Fruit fly (Drosophila melanogaster) whole organism, embryonic: Measurements from ENCODE around the gene CG34134.
A peak's percentile ranks its signal among the peaks of the same experiment; 100 is the strongest.

ENCODE experiments used
- Abd-B ChIP-seq: fragments of 200-800 bp; sonication (Bioruptor generic); optimal IDR thresholded peaks from 2 replicates; lab custom pipeline; 2018; ENCODE audit warnings: missing biosample characterization, mild to moderate bottlenecking, missing genetic modification characterization, moderate library complexity
- Atf6 ChIP-seq: fragments of 200-800 bp; sonication (Bioruptor generic); IDR thresholded peaks from 2 replicates; pipeline ENCODE4 v1.3.6; 2022; ENCODE audit warnings: missing biosample characterization, missing genetic modification characterization
- Awh ChIP-seq: fragments of 200-800 bp; sonication (Bioruptor generic); IDR thresholded peaks from 2 replicates; pipeline ENCODE4, ENCODE4 v1.3.6; 2022; ENCODE audit warnings: missing biosample characterization, missing genetic modification characterization
- CG10267 ChIP-seq: fragments of 200-800 bp; sonication (Bioruptor generic); optimal IDR thresholded peaks from 2 replicates; lab custom pipeline; 2018; ENCODE audit warnings: missing biosample characterization, mild to moderate bottlenecking, missing genetic modification characterization, moderate library complexity
- CG1603 ChIP-seq: fragments of 200-800 bp; sonication (Bioruptor generic); optimal IDR thresholded peaks from 2 replicates; lab custom pipeline; 2019; ENCODE audit warnings: missing biosample characterization, mild to moderate bottlenecking, missing genetic modification characterization, moderate library complexity
- CG17802 ChIP-seq: fragments of 200-800 bp; sonication (Bioruptor generic); optimal IDR thresholded peaks from 2 replicates; lab custom pipeline; 2018; ENCODE audit warnings: missing biosample characterization, mild to moderate bottlenecking, missing genetic modification characterization, moderate library complexity
- CG17912 ChIP-seq: fragments of 200-800 bp; sonication (Bioruptor generic); optimal IDR thresholded peaks from 2 replicates; lab custom pipeline; 2018; ENCODE audit warnings: missing biosample characterization, mild to moderate bottlenecking, missing genetic modification characterization
- CG1832 ChIP-seq: fragments of 200-800 bp; sonication (Bioruptor generic); optimal IDR thresholded peaks from 2 replicates; lab custom pipeline; 2017; ENCODE audit warnings: missing biosample characterization, mild to moderate bottlenecking, missing genetic modification characterization, inconsistent platforms
- CG18599 ChIP-seq: fragments of 200-800 bp; sonication (Bioruptor generic); optimal IDR thresholded peaks from 3 replicates; lab custom pipeline; 2017; ENCODE audit warnings: missing biosample characterization, missing genetic modification characterization, mild to moderate bottlenecking, moderate library complexity, missing genetic modification reagents
- CG30020 ChIP-seq: fragments of 200-800 bp; optimal IDR thresholded peaks from 2 replicates; lab custom pipeline; 2019; ENCODE audit warnings: missing biosample characterization, mild to moderate bottlenecking, missing genetic modification characterization, moderate library complexity
- CG7556 ChIP-seq: fragments of 200-800 bp; sonication (Bioruptor generic); optimal IDR thresholded peaks from 2 replicates; lab custom pipeline; 2017; ENCODE audit warnings: missing biosample characterization, mild to moderate bottlenecking, missing genetic modification characterization
- CG8281 ChIP-seq: fragments of 200-800 bp; sonication (Bioruptor generic); optimal IDR thresholded peaks from 2 replicates; lab custom pipeline; 2018; ENCODE audit warnings: missing biosample characterization, mild to moderate bottlenecking, missing genetic modification characterization, moderate library complexity
- CG9609 ChIP-seq: fragments of 200-800 bp; sonication (Bioruptor generic); optimal IDR thresholded peaks from 3 replicates; lab custom pipeline; 2016; ENCODE audit warnings: missing biosample characterization, missing genetic modification characterization
- D19A ChIP-seq: fragments of 200-800 bp; optimal IDR thresholded peaks from 3 replicates; lab custom pipeline; 2019; ENCODE audit warnings: missing biosample characterization, mild to moderate bottlenecking, missing genetic modification characterization, moderate library complexity
- Eip74EF ChIP-seq, 2 experiments: fragments of 200-800 bp in 1 of 2; fragments of >200 bp in 1 of 2; sonication (Bioruptor generic) in 1 of 2; optimal IDR thresholded peaks; 2 replicates each; lab custom pipeline; 2017 to 2019; ENCODE audit warnings: missing biosample characterization in 2 of 2, missing genetic modification characterization in 2 of 2, mild to moderate bottlenecking in 1 of 2, moderate library complexity in 1 of 2
- H2.0 ChIP-seq: fragments of 200-800 bp; sonication (Bioruptor generic); IDR thresholded peaks from 2 replicates; pipeline ENCODE4 v1.3.6; 2022; ENCODE audit warnings: missing biosample characterization, missing genetic modification characterization
- MESR4 ChIP-seq: fragments of 200-800 bp; sonication (Bioruptor generic); optimal IDR thresholded peaks from 2 replicates; lab custom pipeline; 2018; ENCODE audit warnings: missing biosample characterization, mild to moderate bottlenecking, missing genetic modification characterization, moderate library complexity
- Oli ChIP-seq: fragments of 200-800 bp; sonication (Bioruptor generic); optimal IDR thresholded peaks from 2 replicates; lab custom pipeline; 2018; ENCODE audit warnings: missing biosample characterization, mild to moderate bottlenecking, missing genetic modification characterization, moderate library complexity
- Opbp ChIP-seq: fragments of 200-800 bp; sonication (Bioruptor generic); IDR thresholded peaks from 3 replicates; pipeline ENCODE4 v1.3.6; 2022; ENCODE audit warnings: missing biosample characterization, missing genetic modification characterization; ENCODE audit not compliant: partially characterized antibody
- Six4 ChIP-seq: fragments of 200-800 bp; sonication (Bioruptor generic); optimal IDR thresholded peaks from 2 replicates; lab custom pipeline; 2016; ENCODE audit warnings: missing biosample characterization, missing genetic modification characterization
- Ssrp ChIP-seq: fragments of 200-800 bp; sonication (Bioruptor generic); optimal IDR thresholded peaks from 2 replicates; lab custom pipeline; 2018; ENCODE audit warnings: missing biosample characterization, mild to moderate bottlenecking, missing genetic modification characterization, moderate library complexity
- Xrp1 ChIP-seq: fragments of 200-800 bp; sonication (Bioruptor generic); IDR thresholded peaks from 2 replicates; pipeline ENCODE4 v1.3.6; 2022; ENCODE audit warnings: missing biosample characterization, missing genetic modification characterization
- ac ChIP-seq: fragments of 200-800 bp; sonication (Bioruptor generic); optimal IDR thresholded peaks from 3 replicates; lab custom pipeline; 2017; ENCODE audit warnings: missing biosample characterization, mild to moderate bottlenecking, missing genetic modification characterization
- amos ChIP-seq: fragments of 200-800 bp; sonication (Bioruptor generic); IDR thresholded peaks from 2 replicates; pipeline ENCODE4 v1.3.6; 2022; ENCODE audit warnings: missing biosample characterization, missing genetic modification characterization; ENCODE audit not compliant: partially characterized antibody
- ara ChIP-seq: fragments of 200-800 bp; sonication (Bioruptor generic); IDR thresholded peaks from 2 replicates; pipeline ENCODE4 v1.3.6; 2022; ENCODE audit warnings: missing biosample characterization, missing genetic modification characterization
- bab2 ChIP-seq: fragments of 200-800 bp; sonication (Bioruptor generic); optimal IDR thresholded peaks from 2 replicates; lab custom pipeline; 2016; ENCODE audit warnings: missing biosample characterization, missing genetic modification characterization
- chinmo ChIP-seq: fragments of 200-800 bp; sonication (Bioruptor generic); IDR thresholded peaks from 4 replicates; pipeline ENCODE4 v1.3.6; 2022; ENCODE audit warnings: missing biosample characterization, missing genetic modification characterization; ENCODE audit not compliant: partially characterized antibody
- croc ChIP-seq: fragments of 200-800 bp; sonication (Bioruptor generic); conservative IDR thresholded peaks from 3 replicates; pipeline ENCODE4 v1.3.6; 2022; ENCODE audit warnings: missing biosample characterization, missing genetic modification characterization
- dpn ChIP-seq, 2 experiments: fragments of 200-800 bp; sonication (Bioruptor generic); optimal IDR thresholded peaks; 3 replicates each; lab custom pipeline; 2016; ENCODE audit warnings: missing biosample characterization in 2 of 2, missing genetic modification characterization in 2 of 2
- esg ChIP-seq: fragments of 200-800 bp; sonication (Bioruptor generic); conservative IDR thresholded peaks from 2 replicates; pipeline ENCODE4 v1.3.6; 2022; ENCODE audit warnings: missing biosample characterization, missing genetic modification characterization
- fd96Cb ChIP-seq: fragments of 200-800 bp; sonication (Bioruptor generic); optimal IDR thresholded peaks from 2 replicates; lab custom pipeline; 2018; ENCODE audit warnings: missing biosample characterization, mild to moderate bottlenecking, missing genetic modification characterization, moderate library complexity
- grn ChIP-seq: fragments of 200-800 bp; sonication (Bioruptor generic); optimal IDR thresholded peaks from 3 replicates; lab custom pipeline; 2017; ENCODE audit warnings: missing biosample characterization, missing genetic modification characterization
- hkb ChIP-seq, 2 experiments: fragments of 200-800 bp in 1 of 2; fragments of >200 bp in 1 of 2; sonication (Bioruptor generic) in 1 of 2; IDR thresholded peaks in 1 of 2; optimal IDR thresholded peaks in 1 of 2; 2 replicates each; pipeline versions ENCODE4 v1.3.6 to Lab custom; 2017 to 2022; ENCODE audit warnings: missing biosample characterization in 1 of 2, missing genetic modification characterization in 1 of 2
- kah ChIP-seq: fragments of 200-800 bp; sonication (Bioruptor generic); optimal IDR thresholded peaks from 2 replicates; lab custom pipeline; 2018; ENCODE audit warnings: missing biosample characterization, mild to moderate bottlenecking, missing genetic modification characterization
- mam ChIP-seq: fragments of 200-800 bp; sonication (Bioruptor generic); optimal IDR thresholded peaks from 3 replicates; lab custom pipeline; 2016; ENCODE audit warnings: missing biosample characterization, missing genetic modification characterization
- nau ChIP-seq: fragments of 200-800 bp; sonication (Bioruptor generic); optimal IDR thresholded peaks from 3 replicates; lab custom pipeline; 2017; ENCODE audit warnings: missing biosample characterization, mild to moderate bottlenecking, missing genetic modification characterization, missing genetic modification reagents
- nerfin-2 ChIP-seq: fragments of 200-800 bp; sonication (Bioruptor generic); IDR thresholded peaks from 2 replicates; pipeline ENCODE4 v1.3.6; 2022; ENCODE audit warnings: missing biosample characterization, missing genetic modification characterization; ENCODE audit not compliant: partially characterized antibody
- psq ChIP-seq: fragments of 200-800 bp; sonication (Bioruptor generic); optimal IDR thresholded peaks from 2 replicates; lab custom pipeline; 2017; ENCODE audit warnings: missing biosample characterization, missing genetic modification characterization
- run ChIP-seq: fragments of 200-800 bp; sonication (Bioruptor generic); optimal IDR thresholded peaks from 3 replicates; lab custom pipeline; 2018; ENCODE audit warnings: missing biosample characterization, mild to moderate bottlenecking, missing genetic modification characterization
- salm ChIP-seq: fragments of 200-800 bp; sonication (Bioruptor generic); optimal IDR thresholded peaks from 2 replicates; lab custom pipeline; 2018; ENCODE audit warnings: missing biosample characterization, mild to moderate bottlenecking, missing genetic modification characterization
- sd ChIP-seq: fragments of 200-800 bp; sonication (Bioruptor generic); optimal IDR thresholded peaks from 3 replicates; lab custom pipeline; 2018; ENCODE audit warnings: missing biosample characterization, mild to moderate bottlenecking, missing genetic modification characterization, moderate library complexity
- seq ChIP-seq: fragments of 200-800 bp; sonication (Bioruptor generic); IDR thresholded peaks from 2 replicates; pipeline ENCODE4 v1.3.6; 2022; ENCODE audit warnings: missing biosample characterization, missing genetic modification characterization
- sna ChIP-seq: fragments of 200-800 bp; sonication (Bioruptor generic); IDR thresholded peaks from 2 replicates; pipeline ENCODE4 v1.3.6; 2022; ENCODE audit warnings: missing biosample characterization, missing genetic modification characterization; ENCODE audit not compliant: partially characterized antibody
- tll ChIP-seq, 2 experiments: fragments of 200-800 bp in 1 of 2; fragments of >200 bp in 1 of 2; sonication (Bioruptor generic) in 1 of 2; optimal IDR thresholded peaks; 2 replicates each; lab custom pipeline; 2017 to 2019; ENCODE audit warnings: missing biosample characterization in 2 of 2, missing genetic modification characterization in 2 of 2, mild to moderate bottlenecking in 1 of 2, moderate library complexity in 1 of 2
- tna ChIP-seq: fragments of 200-800 bp; sonication (Bioruptor generic); IDR thresholded peaks from 2 replicates; pipeline ENCODE4 v1.3.6; 2022; ENCODE audit warnings: missing biosample characterization, missing genetic modification characterization; ENCODE audit not compliant: partially characterized antibody
- trh ChIP-seq: fragments of 200-800 bp; sonication (Bioruptor generic); optimal IDR thresholded peaks from 2 replicates; lab custom pipeline; 2016; ENCODE audit warnings: missing biosample characterization, missing genetic modification characterization
- wek ChIP-seq: fragments of 200-800 bp; sonication (Bioruptor generic); optimal IDR thresholded peaks from 3 replicates; lab custom pipeline; 2018; ENCODE audit warnings: missing biosample characterization, mild to moderate bottlenecking, missing genetic modification characterization, moderate library complexity
- zf30C ChIP-seq: fragments of 200-800 bp; sonication (Bioruptor generic); optimal IDR thresholded peaks from 3 replicates; lab custom pipeline; 2018; ENCODE audit warnings: missing biosample characterization, mild to moderate bottlenecking, missing genetic modification characterization

CG34134 gene

DNA sequence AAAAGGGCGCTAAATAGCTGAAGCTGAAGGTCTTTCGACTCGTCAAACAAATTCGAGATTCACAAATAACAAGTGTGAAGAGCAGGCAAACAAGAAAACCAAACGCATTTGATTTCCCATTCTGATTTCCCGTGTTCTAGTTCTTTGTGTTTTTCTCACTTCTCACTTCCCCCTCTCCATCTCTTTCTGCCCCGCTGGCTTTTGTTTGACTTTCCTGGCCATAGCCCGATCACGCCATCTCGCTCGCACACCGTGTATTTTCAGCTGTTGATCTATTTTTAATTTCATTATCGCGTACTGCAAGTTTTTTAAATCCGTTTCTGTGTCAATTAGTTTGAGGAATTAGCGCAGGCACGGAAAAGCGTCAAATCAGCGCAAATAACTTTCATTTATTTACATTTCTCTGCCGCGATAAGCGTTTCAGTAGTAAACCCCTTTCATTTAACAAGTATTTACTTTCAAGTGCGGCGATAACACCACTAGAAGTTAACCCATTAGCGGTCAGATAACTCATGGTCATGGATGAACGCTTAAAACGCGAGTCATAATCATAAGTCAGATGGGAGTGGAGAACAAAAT, 26.9 kb downstream of the CG34134 start (continued):
- no peak for TF ChIP-seq dpn (GFP tag; optimal IDR thresholded peaks at IDR 0.05; lab: Kevin White, UChicago)
- no peak for TF ChIP-seq CG7556
- TF ChIP-seq kah (GFP tag; lab: Kevin White, UChicago) = no peak
- TF ChIP-seq seq (GFP tag; lab: Robert Waterston, UW) = no peak
- no peak for TF ChIP-seq nau (GFP tag; lab: Kevin White, UChicago)
- TF ChIP-seq MESR4 (GFP tag; lab: Kevin White, UChicago) = no peak
- no peak for TF ChIP-seq Oli (tag; lab: Kevin White, UChicago)
- no peak for TF ChIP-seq CG9609 (GFP tag; lab: Kevin White, UChicago)
- TF ChIP-seq Awh (GFP tag; lab: Robert Waterston, UW) = no peak
- no peak for TF ChIP-seq sna (GFP tag; lab: Robert Waterston, UW)
- TF ChIP-seq Opbp = no peak
- peak in 1 of 2 experiments; percentile 53 for TF ChIP-seq Eip74EF (GFP tag; optimal IDR thresholded peaks at IDR 0.05; lab: Kevin White, UChicago)
- no peak for TF ChIP-seq trh (GFP tag; lab: Kevin White, UChicago)
- TF ChIP-seq ac (GFP tag; lab: Kevin White, UChicago) = peak; percentile 22
- peak in 1 of 2 experiments; percentile 78 for TF ChIP-seq tll (GFP tag; optimal IDR thresholded peaks at IDR 0.05; lab: Kevin White, UChicago)
- TF ChIP-seq fd96Cb (tag; lab: Kevin White, UChicago) = no peak
- no peak for TF ChIP-seq CG1832 (GFP tag; lab: Kevin White, UChicago)
- TF ChIP-seq Six4 (GFP tag; lab: Kevin White, UChicago) = no peak
- TF ChIP-seq CG10267 (tag; lab: Kevin White, UChicago) = no peak
- peak; percentile 18 for TF ChIP-seq sd (tag; lab: Kevin White, UChicago)
- TF ChIP-seq H2.0 (GFP tag; lab: Robert Waterston, UW) = 0 out of 2 replicates have a peak, but pooled peaks have one; percentile 1
- TF ChIP-seq salm (tag; lab: Kevin White, UChicago) = no peak
- TF ChIP-seq tna (GFP tag; lab: Robert Waterston, UW) = no peak
- no peak for TF ChIP-seq CG17802 (tag; lab: Kevin White, UChicago)
- TF ChIP-seq CG8281 (tag; lab: Kevin White, UChicago) = peak; percentile 9
- no peak for TF ChIP-seq CG1603 (tag; lab: Kevin White, UChicago)
- TF ChIP-seq Ssrp = no peak
- TF ChIP-seq psq = no peak
- TF ChIP-seq ara (GFP tag; lab: Robert Waterston, UW) = peak; percentile 13; the same call in 1 of the 2 replicates
- no peak for TF ChIP-seq CG30020
- no peak for TF ChIP-seq D19A (tag; lab: Kevin White, UChicago)
- peak; percentile 21 for TF ChIP-seq grn (GFP tag; lab: Kevin White, UChicago)
- TF ChIP-seq amos (GFP tag; lab: Robert Waterston, UW) = 0 out of 2 replicates have a peak, but pooled peaks have one; percentile 17
- TF ChIP-seq zf30C (GFP tag; lab: Kevin White, UChicago) = no peak
- no peak for TF ChIP-seq hkb (optimal IDR thresholded peaks at IDR 0.05; lab: Kevin White, UChicago)
- TF ChIP-seq hkb (GFP tag; IDR thresholded peaks at IDR 0.05; lab: Robert Waterston, UW) = no peak
- no peak for TF ChIP-seq esg
- no peak for TF ChIP-seq Xrp1 (GFP tag; lab: Robert Waterston, UW)
- no peak for TF ChIP-seq Abd-B
- peak; percentile 15 for TF ChIP-seq wek (GFP tag; lab: Kevin White, UChicago)
- TF ChIP-seq CG18599 (GFP tag; lab: Kevin White, UChicago) = no peak
- TF ChIP-seq nerfin-2 = no peak
- TF ChIP-seq chinmo = 0 out of 4 replicates have a peak, but pooled peaks have one; percentile 50
- no peak for TF ChIP-seq mam (GFP tag; lab: Kevin White, UChicago)
- TF ChIP-seq CG17912 (GFP tag; lab: Kevin White, UChicago) = no peak
- TF ChIP-seq run (tag; lab: Kevin White, UChicago) = peak; percentile 37
- no peak for TF ChIP-seq croc (GFP tag; lab: Robert Waterston, UW)
- no peak for TF ChIP-seq bab2 (GFP tag; lab: Kevin White, UChicago)
- TF ChIP-seq Atf6 (GFP tag; lab: Robert Waterston, UW) = no peak
